Fruit fly (Drosophila melanogaster): ENCODE measurements around the gene CG4045.
A peak's percentile ranks its signal among the peaks of the same experiment; 100 is the strongest.

CG4045 gene

dm6 chrX:2041981-2042847 is 33.5 kb downstream of the CG4045 start, which contains the start of the genes Actn and usp (continued):
- TF ChIP-seq fkh (GFP tag; optimal IDR thresholded peaks at IDR 0.05) (peak; percentile 11), spab (GFP tag; optimal IDR thresholded peaks at IDR 0.05) (no peak), CG8632 (GFP tag; optimal IDR thresholded peaks at IDR 0.05) (no peak), CG11902 (GFP tag; optimal IDR thresholded peaks at IDR 0.05) (no peak), Met (GFP tag; optimal IDR thresholded peaks at IDR 0.05) (peak; percentile 42), Ets96B (tag; optimal IDR thresholded peaks at IDR 0.05) (peak; percentile 6), CG6163 (GFP tag; IDR thresholded peaks at IDR 0.05) (peak; percentile 43; the same call in 1 of the 3 replicates), topi (GFP tag; optimal IDR thresholded peaks at IDR 0.05) (peak; percentile 32), ss (GFP tag; optimal IDR thresholded peaks at IDR 0.05) (peak; percentile 11 to 63), CG6792 (GFP tag; optimal IDR thresholded peaks at IDR 0.05) (peak; percentile 21), Hr38 (GFP tag; optimal IDR thresholded peaks at IDR 0.05) (no peak), Gug (GFP tag; IDR thresholded peaks at IDR 0.05) (no peak), Blimp-1 (GFP tag; optimal IDR thresholded peaks at IDR 0.05) (no peak), Lpt (GFP tag; optimal IDR thresholded peaks at IDR 0.05) (no peak), CG32006 (GFP tag; optimal IDR thresholded peaks at IDR 0.05) (peak; percentile 24), svp (GFP tag) (peak; percentile 80), CG10631 (GFP tag; optimal IDR thresholded peaks at IDR 0.05) (peak; percentile 13), acj6 (GFP tag; optimal IDR thresholded peaks at IDR 0.05) (peak; percentile 12)

- TF ChIP-seq CG4318 (GFP tag; optimal IDR thresholded peaks at IDR 0.05) (peak; percentile 33), Eip75B (GFP tag; optimal IDR thresholded peaks at IDR 0.05) (peak; percentile 70), Ets96B (tag; optimal IDR thresholded peaks at IDR 0.05) (peak; percentile 43), dac (GFP tag; optimal IDR thresholded peaks at IDR 0.05) (peak; percentile 3), CG3919 (GFP tag; optimal IDR thresholded peaks at IDR 0.05) (peak; percentile 63), Sox15 (GFP tag; optimal IDR thresholded peaks at IDR 0.05) (peak; percentile 65), CG9139 (GFP tag; optimal IDR thresholded peaks at IDR 0.05) (peak; percentile 43), CG3032 (tag; optimal IDR thresholded peaks at IDR 0.05) (peak; percentile 69), salr (GFP tag; optimal IDR thresholded peaks at IDR 0.05) (peak; percentile 5 to 40), pdm3 (GFP tag; optimal IDR thresholded peaks at IDR 0.05) (peak; percentile 76), fkh (GFP tag; optimal IDR thresholded peaks at IDR 0.05) (no peak), svp (GFP tag) (peak; percentile 87), CG8632 (GFP tag; optimal IDR thresholded peaks at IDR 0.05) (peak; percentile 42), CG15336 (GFP tag; IDR thresholded peaks at IDR 0.05) (peak; percentile 65), CG34406 (GFP tag; optimal IDR thresholded peaks at IDR 0.05) (peak; percentile 64), CG11294 (GFP tag; IDR thresholded peaks at IDR 0.05) (no peak; the same call in 1 of the 2 replicates), acj6 (GFP tag; optimal IDR thresholded peaks at IDR 0.05) (peak; percentile 66), ss (GFP tag; optimal IDR thresholded peaks at IDR 0.05) (peak; percentile 7 to 45), Sox14 (GFP tag; optimal IDR thresholded peaks at IDR 0.05) (peak; percentile 82), CG10631 (GFP tag; optimal IDR thresholded peaks at IDR 0.05) (peak; percentile 70), esn (GFP tag; optimal IDR thresholded peaks at IDR 0.05) (peak; percentile 81), topi (GFP tag; optimal IDR thresholded peaks at IDR 0.05) (peak; percentile 77), fd85E (GFP tag; optimal IDR thresholded peaks at IDR 0.05) (no peak), vri (GFP tag; optimal IDR thresholded peaks at IDR 0.05) (peak; percentile 68), Hr39 (GFP tag; optimal IDR thresholded peaks at IDR 0.05) (peak; percentile 75), Lpt (GFP tag; optimal IDR thresholded peaks at IDR 0.05) (no peak), Hr4 (GFP tag; optimal IDR thresholded peaks at IDR 0.05) (peak; percentile 64), achi (GFP tag; optimal IDR thresholded peaks at IDR 0.05) (peak; percentile 59), Blimp-1 (GFP tag; optimal IDR thresholded peaks at IDR 0.05) (no peak), net (GFP tag; optimal IDR thresholded peaks at IDR 0.05) (peak; percentile 43), Sox102F (GFP tag; optimal IDR thresholded peaks at IDR 0.05) (peak; percentile 62), Eip93F (GFP tag; optimal IDR thresholded peaks at IDR 0.05) (no peak), spab (GFP tag; optimal IDR thresholded peaks at IDR 0.05) (peak; percentile 37), CG16779 (tag; optimal IDR thresholded peaks at IDR 0.05) (no peak), CG6808 (GFP tag; optimal IDR thresholded peaks at IDR 0.05) (peak; percentile 64), CG31627 (GFP tag; optimal IDR thresholded peaks at IDR 0.05) (peak; percentile 81), CG6792 (GFP tag; optimal IDR thresholded peaks at IDR 0.05) (peak; percentile 68), fd59A (GFP tag; optimal IDR thresholded peaks at IDR 0.05) (peak; percentile 43), Eip78C (GFP tag) (peak; percentile 88)
Measured at dm6 chrX:2041312-2041918, 34.3 kb downstream of the CG4045 start, which contains the start of gene CG4313. CG4313 (plus strand) TSS chrX:2041868.

All from whole organism, prepupa.